Fruit fly (Drosophila melanogaster) whole organism, pupa: ENCODE data around the gene CG17242.

ENCODE experiments used
- CG10348 ChIP-seq: fragments of 200-800 bp; sonication (Bioruptor generic); IDR thresholded peaks from 2 replicates; pipeline ENCODE4 v1.3.6; 2022; ENCODE audit warnings: missing biosample characterization, missing genetic modification characterization
- CG12605 ChIP-seq: fragments of 200-800 bp; sonication (Bioruptor generic); IDR thresholded peaks from 2 replicates; pipeline ENCODE4 v1.3.6; 2022; ENCODE audit warnings: missing biosample characterization, missing genetic modification characterization
- CG13204 ChIP-seq: fragments of 200-800 bp; sonication (Bioruptor generic); optimal IDR thresholded peaks from 2 replicates; lab custom pipeline; 2018; ENCODE audit warnings: missing biosample characterization, mild to moderate bottlenecking, missing genetic modification characterization, moderate library complexity
- CG14655 ChIP-seq: fragments of 200-800 bp; sonication (Bioruptor generic); optimal IDR thresholded peaks from 3 replicates; lab custom pipeline; 2017; ENCODE audit warnings: mild to moderate bottlenecking, missing biosample characterization, missing genetic modification reagents, missing genetic modification characterization
- CG15710 ChIP-seq: fragments of 200-800 bp; sonication (Bioruptor generic); optimal IDR thresholded peaks from 2 replicates; lab custom pipeline; 2018; ENCODE audit warnings: missing biosample characterization, mild to moderate bottlenecking, missing genetic modification characterization, moderate library complexity
- CG17806 ChIP-seq: fragments of 200-800 bp; sonication (Bioruptor generic); optimal IDR thresholded peaks from 2 replicates; lab custom pipeline; 2018; ENCODE audit warnings: missing biosample characterization, mild to moderate bottlenecking, missing genetic modification characterization, moderate library complexity
- CG32121 ChIP-seq: fragments of 200-800 bp; sonication (Bioruptor generic); IDR thresholded peaks from 2 replicates; pipeline ENCODE4 v1.3.6; 2022; ENCODE audit warnings: missing biosample characterization, missing genetic modification characterization
- CG34367 ChIP-seq: fragments of 200-800 bp; sonication (Bioruptor generic); optimal IDR thresholded peaks from 2 replicates; lab custom pipeline; 2018; ENCODE audit warnings: missing biosample characterization, mild to moderate bottlenecking, missing genetic modification characterization
- CG4496 ChIP-seq: fragments of 200-800 bp; sonication (Bioruptor generic); IDR thresholded peaks from 3 replicates; pipeline ENCODE4 v1.3.6; 2022; ENCODE audit warnings: missing biosample characterization, missing genetic modification characterization
- CG8159 ChIP-seq: fragments of 200-800 bp; sonication (Bioruptor generic); optimal IDR thresholded peaks from 3 replicates; lab custom pipeline; 2018; ENCODE audit warnings: missing biosample characterization, mild to moderate bottlenecking, missing genetic modification characterization, moderate library complexity
- CG8301 ChIP-seq: fragments of 200-800 bp; sonication (Bioruptor generic); optimal IDR thresholded peaks from 2 replicates; lab custom pipeline; 2018; ENCODE audit warnings: missing biosample characterization, mild to moderate bottlenecking, missing genetic modification characterization
- CG9948 ChIP-seq: fragments of 200-800 bp; sonication (Bioruptor generic); optimal IDR thresholded peaks from 2 replicates; lab custom pipeline; 2018; ENCODE audit warnings: missing biosample characterization, mild to moderate bottlenecking, missing genetic modification characterization, moderate library complexity
- D1 ChIP-seq: fragments of 200-800 bp; sonication (Bioruptor generic); optimal IDR thresholded peaks from 2 replicates; lab custom pipeline; 2018; ENCODE audit warnings: missing biosample characterization, mild to moderate bottlenecking, missing genetic modification characterization, moderate library complexity
- EcR ChIP-seq: fragments of 200-800 bp; sonication (Bioruptor generic); optimal IDR thresholded peaks from 3 replicates; lab custom pipeline; 2019; ENCODE audit warnings: missing biosample characterization, missing genetic modification characterization, mild to moderate bottlenecking, moderate library complexity, missing genetic modification reagents
- Ets98B ChIP-seq: fragments of 200-800 bp; sonication (Bioruptor generic); IDR thresholded peaks from 2 replicates; pipeline ENCODE4 v1.3.6; 2022; ENCODE audit warnings: missing biosample characterization, missing genetic modification characterization
- Pif1A ChIP-seq: fragments of 200-800 bp; sonication (Bioruptor generic); optimal IDR thresholded peaks from 3 replicates; lab custom pipeline; 2016; ENCODE audit warnings: missing biosample characterization, missing genetic modification characterization
- Pif1B ChIP-seq: fragments of 200-800 bp; sonication (Bioruptor generic); optimal IDR thresholded peaks from 3 replicates; lab custom pipeline; 2016; ENCODE audit warnings: missing biosample characterization, missing genetic modification characterization
- Snoo ChIP-seq: fragments of 200-800 bp; sonication (Bioruptor generic); optimal IDR thresholded peaks from 3 replicates; lab custom pipeline; 2017; ENCODE audit warnings: missing biosample characterization, mild to moderate bottlenecking, missing genetic modification characterization, inconsistent platforms
- fd96Ca ChIP-seq: fragments of 200-800 bp; sonication (Bioruptor generic); IDR thresholded peaks from 3 replicates; pipeline ENCODE4 v1.3.6; 2022; ENCODE audit warnings: missing biosample characterization, missing genetic modification characterization
- gl ChIP-seq: fragments of 200-800 bp; sonication (Bioruptor generic); optimal IDR thresholded peaks from 2 replicates; lab custom pipeline; 2018; ENCODE audit warnings: missing biosample characterization, mild to moderate bottlenecking, missing genetic modification characterization
- rn ChIP-seq: fragments of 200-800 bp; sonication (Bioruptor generic); IDR thresholded peaks from 2 replicates; pipeline ENCODE4 v1.3.6; 2022; ENCODE audit warnings: missing biosample characterization, missing genetic modification characterization

The CG17242 gene

dm6 chr2L:2284863-2285262, 15.9 kb upstream of the CG17242 start, which contains the start of gene CG4271:
Gene CG4271, plus strand, starts transcription at chr2L:2285163.
- TF ChIP-seq Pif1A (GFP tag; lab: Kevin White, UChicago) (no peak), CG17806 (tag; lab: Kevin White, UChicago) (no peak), fd96Ca (GFP tag; lab: Robert Waterston, UW) (no peak), Snoo (tag; lab: Kevin White, UChicago) (no peak), CG8159 (tag; lab: Kevin White, UChicago) (no peak), CG8301 (tag; lab: Kevin White, UChicago) (no peak), CG9948 (tag; lab: Kevin White, UChicago) (no peak), CG34367 (no peak), D1 (no peak), CG14655 (GFP tag; lab: Kevin White, UChicago) (no peak), CG13204 (GFP tag; lab: Kevin White, UChicago) (no peak), CG10348 (GFP tag; lab: Robert Waterston, UW) (no peak), CG12605 (no peak), Pif1B (GFP tag; lab: Kevin White, UChicago) (no peak), rn (no peak), CG32121 (GFP tag; lab: Robert Waterston, UW) (no peak), CG4496 (GFP tag; lab: Robert Waterston, UW) (no peak), Ets98B (GFP tag; lab: Robert Waterston, UW) (no peak)

dm6 chr2L:2265221-2265620, 3.7 kb downstream of the CG17242 start, which contains the start of gene CG34049:
Gene CG34049, minus strand, starts transcription at chr2L:2265321.
- no peak for TF ChIP-seq CG9948 (tag; lab: Kevin White, UChicago)
- no peak for TF ChIP-seq Pif1B (GFP tag; lab: Kevin White, UChicago)
- no peak for TF ChIP-seq Pif1A (GFP tag; lab: Kevin White, UChicago)
- no peak for TF ChIP-seq CG8301 (tag; lab: Kevin White, UChicago)
- TF ChIP-seq CG8159 (tag; lab: Kevin White, UChicago), result no peak
- no peak for TF ChIP-seq D1
- no peak for TF ChIP-seq CG17806 (tag; lab: Kevin White, UChicago)
- no peak for TF ChIP-seq CG15710
- no peak for TF ChIP-seq fd96Ca (GFP tag; lab: Robert Waterston, UW)
- no peak for TF ChIP-seq gl
- no peak for TF ChIP-seq Ets98B (GFP tag; lab: Robert Waterston, UW)
- no peak for TF ChIP-seq EcR (GFP tag; lab: Kevin White, UChicago)
- TF ChIP-seq rn, result no peak
- no peak for TF ChIP-seq CG32121 (GFP tag; lab: Robert Waterston, UW)
- no peak for TF ChIP-seq CG14655 (GFP tag; lab: Kevin White, UChicago)
- no peak for TF ChIP-seq CG4496 (GFP tag; lab: Robert Waterston, UW)
- TF ChIP-seq Snoo (tag; lab: Kevin White, UChicago), result no peak
- TF ChIP-seq CG13204 (GFP tag; lab: Kevin White, UChicago), result no peak
- TF ChIP-seq CG10348 (GFP tag; lab: Robert Waterston, UW), result no peak
- TF ChIP-seq CG34367, result no peak

dm6 chr2L:2263142-2263541, 5.8 kb downstream of the CG17242 start, which contains the start of gene CG4270:
Gene CG4270, plus strand, starts transcription at chr2L:2263442.
- no peak for TF ChIP-seq EcR (GFP tag; lab: Kevin White, UChicago)
- TF ChIP-seq CG14655 (GFP tag; lab: Kevin White, UChicago), result no peak
- no peak for TF ChIP-seq gl
- no peak for TF ChIP-seq CG4496 (GFP tag; lab: Robert Waterston, UW)
- TF ChIP-seq CG9948 (tag; lab: Kevin White, UChicago), result no peak
- TF ChIP-seq Pif1B (GFP tag; lab: Kevin White, UChicago), result no peak
- no peak for TF ChIP-seq fd96Ca (GFP tag; lab: Robert Waterston, UW)
- TF ChIP-seq CG10348 (GFP tag; lab: Robert Waterston, UW), result no peak
- no peak for TF ChIP-seq CG34367
- TF ChIP-seq Snoo (tag; lab: Kevin White, UChicago), result no peak
- no peak for TF ChIP-seq CG8301 (tag; lab: Kevin White, UChicago)
- TF ChIP-seq Ets98B (GFP tag; lab: Robert Waterston, UW), result no peak
- no peak for TF ChIP-seq CG32121 (GFP tag; lab: Robert Waterston, UW)
- TF ChIP-seq CG17806 (tag; lab: Kevin White, UChicago), result no peak
- no peak for TF ChIP-seq rn
- TF ChIP-seq Pif1A (GFP tag; lab: Kevin White, UChicago), result no peak
- TF ChIP-seq CG15710, result no peak

- TF ChIP-seq EcR (GFP tag; lab: Kevin White, UChicago), result no peak
- TF ChIP-seq Pif1B (GFP tag; lab: Kevin White, UChicago), result no peak
- TF ChIP-seq CG10348 (GFP tag; lab: Robert Waterston, UW), result no peak
- TF ChIP-seq CG14655 (GFP tag; lab: Kevin White, UChicago), result no peak
- TF ChIP-seq CG17806 (tag; lab: Kevin White, UChicago), result no peak
- TF ChIP-seq D1, result no peak
- no peak for TF ChIP-seq CG9948 (tag; lab: Kevin White, UChicago)
- TF ChIP-seq Pif1A (GFP tag; lab: Kevin White, UChicago), result no peak
- TF ChIP-seq CG15710, result no peak
- TF ChIP-seq Snoo (tag; lab: Kevin White, UChicago), result no peak
- no peak for TF ChIP-seq rn
- no peak for TF ChIP-seq fd96Ca (GFP tag; lab: Robert Waterston, UW)
- TF ChIP-seq gl, result no peak
- TF ChIP-seq CG34367, result no peak
- no peak for TF ChIP-seq CG8301 (tag; lab: Kevin White, UChicago)
- TF ChIP-seq Ets98B (GFP tag; lab: Robert Waterston, UW), result no peak
These were observed 14.0 kb downstream of the CG17242 start, which contains the start of gene Send1 for dm6 chr2L:2254950-2255349. Gene Send1, minus strand, starts transcription at chr2L:2255050.

- TF ChIP-seq EcR (GFP tag; lab: Kevin White, UChicago), result no peak
- TF ChIP-seq Ets98B (GFP tag; lab: Robert Waterston, UW), result no peak
- no peak for TF ChIP-seq Pif1B (GFP tag; lab: Kevin White, UChicago)
- TF ChIP-seq CG17806 (tag; lab: Kevin White, UChicago), result no peak
- no peak for TF ChIP-seq CG8159 (tag; lab: Kevin White, UChicago)
- TF ChIP-seq Pif1A (GFP tag; lab: Kevin White, UChicago), result no peak
- TF ChIP-seq CG13204 (GFP tag; lab: Kevin White, UChicago), result no peak
- TF ChIP-seq CG14655 (GFP tag; lab: Kevin White, UChicago), result no peak
- TF ChIP-seq CG15710, result no peak
- no peak for TF ChIP-seq D1
These were observed 16.2 kb downstream of the CG17242 start, which contains the start of gene CG17234 for dm6 chr2L:2252745-2253144. Gene CG17234, plus strand, starts transcription at chr2L:2253045.
